Worm (Caenorhabditis elegans) whole organism, young adult: ENCODE results near the gene F55G1.15.

Experiments used
- F22D6.2 ChIP-seq: sonication (generic microtip); optimal IDR thresholded peaks from 2 replicates; lab custom pipeline; 2016; ENCODE audit warnings: mild to moderate bottlenecking, missing genetic modification characterization, missing compliant biosample characterization
- F55B11.4 ChIP-seq: sonication (generic microtip); optimal IDR thresholded peaks from 2 replicates; lab custom pipeline; 2016; ENCODE audit warnings: missing compliant biosample characterization, missing genetic modification characterization, borderline replicate concordance; ENCODE audit not compliant: insufficient read depth
- Y56A3A.18 ChIP-seq: fragments of 200-800 bp; sonication (Bioruptor generic); IDR thresholded peaks from 2 replicates; pipeline ENCODE4 v1.3.6; 2022; ENCODE audit warnings: missing genetic modification reagents, missing genetic modification characterization, missing compliant biosample characterization
- Y79H2A.3 ChIP-seq: fragments of 200-800 bp; sonication (Bioruptor generic); conservative IDR thresholded peaks from 2 replicates; pipeline ENCODE4 v1.3.6; 2022; ENCODE audit warnings: missing genetic modification reagents, missing genetic modification characterization, missing compliant biosample characterization
- Y95B8A.8 ChIP-seq: fragments of 200-800 bp; sonication (Bioruptor generic); IDR thresholded peaks from 2 replicates; pipeline ENCODE4 v1.3.6; 2022; ENCODE audit warnings: missing genetic modification reagents, missing genetic modification characterization, missing compliant biosample characterization
- akir-1 ChIP-seq: fragments of 200-800 bp; sonication (Bioruptor generic); optimal IDR thresholded peaks from 2 replicates; lab custom pipeline; 2018; ENCODE audit warnings: mild to moderate bottlenecking, missing genetic modification characterization, moderate library complexity, missing compliant biosample characterization
- ama-1 ChIP-seq, 3 experiments: fragments of 150-350 bp in 1 of 3; sonication (generic microtip) in 2 of 3; optimal IDR thresholded peaks; 2 replicates each; lab custom pipeline; 2014 to 2018; ENCODE audit warnings: missing biosample characterization in 2 of 3, missing genetic modification characterization in 2 of 3, missing genetic modification reagents in 2 of 3
- aptf-2 ChIP-seq: fragments of 200-800 bp; sonication (Bioruptor generic); conservative IDR thresholded peaks from 2 replicates; pipeline ENCODE4 v1.3.6; 2022; ENCODE audit warnings: missing genetic modification reagents, missing genetic modification characterization, missing compliant biosample characterization
- aptf-3 ChIP-seq: fragments of 200-800 bp; sonication (Bioruptor generic); IDR thresholded peaks from 2 replicates; pipeline ENCODE4 v1.3.6; 2022; ENCODE audit warnings: missing genetic modification characterization, missing compliant biosample characterization
- attf-3 ChIP-seq: fragments of 200-800 bp; sonication (Bioruptor generic); conservative IDR thresholded peaks from 2 replicates; pipeline ENCODE4 v1.3.6; 2022; ENCODE audit warnings: missing genetic modification reagents, missing genetic modification characterization, missing compliant biosample characterization
- ccch-3 ChIP-seq: fragments of 200-800 bp; sonication (Bioruptor generic); optimal IDR thresholded peaks from 2 replicates; lab custom pipeline; 2018; ENCODE audit warnings: mild to moderate bottlenecking, missing genetic modification characterization, missing compliant biosample characterization
- cebp-2 ChIP-seq: fragments of 200-800 bp; sonication (Bioruptor generic); IDR thresholded peaks from 2 replicates; pipeline ENCODE4 v1.3.6; 2022; ENCODE audit warnings: missing genetic modification characterization, missing compliant biosample characterization
- ceh-58 ChIP-seq: fragments of 200-800 bp; sonication (Bioruptor generic); IDR thresholded peaks from 2 replicates; pipeline ENCODE4 v1.3.6; 2022; ENCODE audit warnings: missing genetic modification characterization, missing compliant biosample characterization
- chd-7 ChIP-seq: sonication (generic microtip); optimal IDR thresholded peaks from 2 replicates; lab custom pipeline; 2016; ENCODE audit warnings: mild to moderate bottlenecking, missing genetic modification characterization, moderate library complexity, missing compliant biosample characterization
- dpl-1 ChIP-seq: fragments of 150-350 bp; optimal IDR thresholded peaks from 2 replicates; lab custom pipeline; 2014; ENCODE audit warnings: missing biosample characterization, missing genetic modification reagents, missing genetic modification characterization
- egl-18 ChIP-seq: fragments of 200-800 bp; sonication (Bioruptor generic); IDR thresholded peaks from 2 replicates; pipeline ENCODE4 v1.3.6; 2022; ENCODE audit warnings: missing genetic modification reagents, missing genetic modification characterization, missing compliant biosample characterization
- egl-44 ChIP-seq: fragments of 200-800 bp; sonication (Bioruptor generic); IDR thresholded peaks from 2 replicates; pipeline ENCODE4 v1.3.6; 2022; ENCODE audit warnings: missing genetic modification reagents, missing genetic modification characterization, missing compliant biosample characterization
- ets-4 ChIP-seq: fragments of 200-800 bp; sonication (Bioruptor generic); optimal IDR thresholded peaks from 2 replicates; lab custom pipeline; 2018; ENCODE audit warnings: mild to moderate bottlenecking, missing genetic modification characterization, missing compliant biosample characterization
- fkh-3 ChIP-seq: sonication (generic microtip); optimal IDR thresholded peaks from 2 replicates; lab custom pipeline; 2016; ENCODE audit warnings: mild to moderate bottlenecking, missing genetic modification characterization, missing compliant biosample characterization
- him-1 ChIP-seq: sonication (generic microtip); optimal IDR thresholded peaks from 2 replicates; lab custom pipeline; 2016; ENCODE audit warnings: missing genotype, missing genetic modification reagents, missing genetic modification characterization, missing compliant biosample characterization
- hrde-1 ChIP-seq: sonication (generic microtip); optimal IDR thresholded peaks from 2 replicates; lab custom pipeline; 2016; ENCODE audit warnings: missing genetic modification characterization, mild to moderate bottlenecking, missing compliant biosample characterization, moderate library complexity, missing genotype, missing genetic modification reagents, borderline replicate concordance
- let-526 ChIP-seq: fragments of 200-800 bp; sonication (Bioruptor generic); IDR thresholded peaks from 2 replicates; pipeline ENCODE4 v1.3.6; 2022; ENCODE audit warnings: missing genetic modification reagents, missing genetic modification characterization, missing compliant biosample characterization
- let-607 ChIP-seq, 2 experiments: fragments of 200-800 bp in 1 of 2; sonication (Bioruptor generic) in 1 of 2; sonication (generic microtip) in 1 of 2; optimal IDR thresholded peaks; 2 replicates each; lab custom pipeline; 2016 to 2018; ENCODE audit warnings: mild to moderate bottlenecking in 2 of 2, missing compliant biosample characterization in 2 of 2, missing genetic modification characterization in 2 of 2, moderate library complexity in 2 of 2, missing genotype in 1 of 2
- lin-40 ChIP-seq: sonication (generic microtip); optimal IDR thresholded peaks from 2 replicates; lab custom pipeline; 2016; ENCODE audit warnings: missing genetic modification characterization, mild to moderate bottlenecking, missing compliant biosample characterization, missing genotype, missing genetic modification reagents
- madf-10 ChIP-seq: sonication (generic microtip); optimal IDR thresholded peaks from 2 replicates; lab custom pipeline; 2016; ENCODE audit warnings: mild to moderate bottlenecking, missing genetic modification characterization, missing compliant biosample characterization
- mcd-1 ChIP-seq: fragments of 200-800 bp; sonication (Bioruptor generic); IDR thresholded peaks from 2 replicates; pipeline ENCODE4 v1.3.6; 2022; ENCODE audit warnings: missing genetic modification reagents, missing genetic modification characterization, missing compliant biosample characterization
- mxl-1 ChIP-seq: sonication (generic microtip); optimal IDR thresholded peaks from 2 replicates; lab custom pipeline; 2016; ENCODE audit warnings: missing genetic modification characterization, missing compliant biosample characterization
- nfya-1 ChIP-seq: sonication (generic microtip); optimal IDR thresholded peaks from 2 replicates; lab custom pipeline; 2017; ENCODE audit warnings: antibody characterized with exemption, missing compliant biosample characterization, missing genetic modification characterization, borderline replicate concordance; ENCODE audit not compliant: insufficient read depth
- nhr-120 ChIP-seq: fragments of 200-800 bp; sonication (Bioruptor generic); IDR thresholded peaks from 2 replicates; pipeline ENCODE4 v1.3.6; 2022; ENCODE audit warnings: missing genetic modification characterization, missing compliant biosample characterization
- nhr-80 ChIP-seq: sonication (generic microtip); optimal IDR thresholded peaks from 2 replicates; lab custom pipeline; 2016; ENCODE audit warnings: missing genetic modification characterization, missing compliant biosample characterization
- rec-8 ChIP-seq, 2 experiments: sonication (generic microtip); optimal IDR thresholded peaks; 2 replicates each; lab custom pipeline; 2016; ENCODE audit warnings: mild to moderate bottlenecking in 2 of 2, missing genetic modification characterization in 2 of 2, missing genetic modification reagents in 2 of 2, missing genotype in 2 of 2, missing biosample characterization in 1 of 2, missing compliant biosample characterization in 1 of 2, moderate library complexity in 1 of 2
- repo-1 ChIP-seq: sonication (generic microtip); optimal IDR thresholded peaks from 2 replicates; lab custom pipeline; 2017; ENCODE audit warnings: mild to moderate bottlenecking, missing genetic modification characterization, missing compliant biosample characterization
- snpc-1.1 ChIP-seq: sonication (generic microtip); optimal IDR thresholded peaks from 2 replicates; lab custom pipeline; 2017; ENCODE audit warnings: missing genetic modification characterization, mild to moderate bottlenecking, missing compliant biosample characterization, antibody characterized with exemption, moderate library complexity, missing genotype, missing genetic modification reagents; ENCODE audit not compliant: insufficient read depth
- tlf-1 ChIP-seq: fragments of 200-800 bp; sonication (Bioruptor generic); optimal IDR thresholded peaks from 2 replicates; lab custom pipeline; 2018; ENCODE audit warnings: mild to moderate bottlenecking, missing genetic modification characterization, missing compliant biosample characterization
- zfh-2 ChIP-seq: fragments of 200-800 bp; sonication (Bioruptor generic); conservative IDR thresholded peaks from 2 replicates; pipeline ENCODE4 v1.3.6; 2022; ENCODE audit warnings: missing genetic modification reagents, missing genetic modification characterization, missing compliant biosample characterization
- ztf-25 ChIP-seq: fragments of 200-800 bp; sonication (Bioruptor generic); IDR thresholded peaks from 2 replicates; pipeline ENCODE4 v1.3.6; 2022; ENCODE audit warnings: missing genetic modification reagents, missing genetic modification characterization, missing compliant biosample characterization

The F55G1.15 gene

DNA sequence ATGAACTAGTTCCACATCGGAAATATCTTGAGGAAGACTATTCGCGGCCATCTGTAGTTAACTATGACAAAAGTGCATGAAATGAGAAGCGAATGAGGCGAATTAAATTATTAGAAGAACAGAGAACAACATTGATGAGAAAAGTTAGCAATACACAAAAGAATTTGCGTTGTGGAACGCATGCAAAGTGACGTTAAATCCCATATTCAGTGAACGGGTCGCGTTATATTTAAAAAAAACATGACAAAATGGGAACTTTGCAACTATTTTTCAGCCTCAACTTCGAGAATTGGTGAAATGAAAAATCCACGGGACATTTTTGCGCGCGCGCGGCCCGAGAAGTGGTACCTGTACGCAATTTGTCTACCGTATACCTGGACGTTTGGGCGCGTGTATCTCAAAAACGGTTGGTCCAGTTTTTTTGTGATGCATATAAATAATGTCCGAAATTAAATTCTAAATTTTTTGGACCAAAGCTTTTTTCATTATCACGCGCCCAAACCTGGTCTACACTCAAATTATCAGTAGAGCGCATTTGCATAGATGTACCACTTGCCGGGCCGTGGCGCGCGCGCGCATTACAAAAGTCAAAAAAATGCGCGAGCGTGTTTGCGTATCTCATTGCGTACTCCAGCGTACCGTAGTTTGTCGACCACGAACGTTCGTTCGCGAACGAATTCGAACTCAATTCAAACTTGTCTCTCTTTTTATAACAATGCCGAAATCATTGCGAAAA, 46.8 kb upstream of the F55G1.15 start, which contains the start of the genes cdd-2 and oef-1 (continued):
- no peak for TF ChIP-seq lin-40 (tag; lab: Kevin White, UChicago)
- peak; percentile 94 for TF ChIP-seq Y79H2A.3
- peak; percentile 85 for TF ChIP-seq tlf-1 (GFP tag; lab: Kevin White, UChicago)
- TF ChIP-seq him-1 (tag; lab: Kevin White, UChicago) = peak; percentile 31
- 0 out of 2 replicates have a peak, but pooled peaks have one; percentile 16 for TF ChIP-seq cebp-2 (GFP tag; lab: Robert Waterston, UW)
- no peak for TF ChIP-seq ccch-3
- no peak for TF ChIP-seq F55B11.4 (tag; lab: Kevin White, UChicago)
- TF ChIP-seq chd-7 (tag; lab: Kevin White, UChicago) = no peak
- TF ChIP-seq dpl-1 (GFP tag; lab: Kevin White, UChicago) = peak; percentile 65
- no peak for TF ChIP-seq egl-18
- TF ChIP-seq rec-8 (tag; optimal IDR thresholded peaks at IDR 0.05; lab: Kevin White, UChicago) = no peak
- peak; percentile 58 for TF ChIP-seq attf-3 (GFP tag; lab: Robert Waterston, UW)
- TF ChIP-seq nhr-120 (GFP tag; lab: Robert Waterston, UW) = no peak
- no peak for TF ChIP-seq F22D6.2 (tag; lab: Kevin White, UChicago)
- TF ChIP-seq fkh-3 (tag; lab: Kevin White, UChicago) = no peak
- no peak for TF ChIP-seq repo-1 (tag; lab: Kevin White, UChicago)
- no peak for TF ChIP-seq nhr-80
- TF ChIP-seq snpc-1.1 (tag; lab: Kevin White, UChicago) = no peak
- peak; percentile 95 for TF ChIP-seq Y95B8A.8 (GFP tag; lab: Robert Waterston, UW)
- no peak for TF ChIP-seq akir-1 (GFP tag; lab: Kevin White, UChicago)
- no peak for TF ChIP-seq zfh-2
- TF ChIP-seq ets-4 (GFP tag; lab: Kevin White, UChicago) = no peak
- no peak for TF ChIP-seq let-607 (tag; optimal IDR thresholded peaks at IDR 0.05; lab: Kevin White, UChicago)

DNA sequence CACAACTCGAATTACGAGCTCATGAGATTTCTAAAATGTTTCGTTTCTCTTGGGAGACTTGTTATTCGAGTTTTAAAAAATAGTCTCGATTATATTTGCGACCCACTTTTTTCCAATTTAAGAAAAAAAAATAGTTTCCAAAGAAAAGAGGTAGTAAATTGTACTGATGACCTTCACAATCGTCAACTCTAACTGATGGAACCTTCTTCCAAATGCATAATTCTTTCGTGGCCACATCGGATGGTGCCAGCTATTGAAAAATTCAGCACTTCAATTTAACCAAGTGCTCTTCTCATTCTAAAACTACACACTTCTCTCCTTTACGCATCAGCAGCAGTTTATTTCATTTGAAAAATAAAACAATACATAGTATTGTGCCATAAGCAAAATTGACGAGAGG, 42.4 kb upstream of the F55G1.15 start:
- TF ChIP-seq hrde-1 (tag; lab: Kevin White, UChicago) (peak; percentile 37), ama-1 (optimal IDR thresholded peaks at IDR 0.05; lab: Kevin White, UChicago) (no peak), ama-1 (GFP tag; optimal IDR thresholded peaks at IDR 0.05; lab: Kevin White, UChicago) (peak in 1 of 2 experiments; percentile 11), F22D6.2 (tag; lab: Kevin White, UChicago) (no peak), him-1 (tag; lab: Kevin White, UChicago) (peak; percentile 70)
- TF ChIP-seq, all 124 proteins: peak for 3

DNA sequence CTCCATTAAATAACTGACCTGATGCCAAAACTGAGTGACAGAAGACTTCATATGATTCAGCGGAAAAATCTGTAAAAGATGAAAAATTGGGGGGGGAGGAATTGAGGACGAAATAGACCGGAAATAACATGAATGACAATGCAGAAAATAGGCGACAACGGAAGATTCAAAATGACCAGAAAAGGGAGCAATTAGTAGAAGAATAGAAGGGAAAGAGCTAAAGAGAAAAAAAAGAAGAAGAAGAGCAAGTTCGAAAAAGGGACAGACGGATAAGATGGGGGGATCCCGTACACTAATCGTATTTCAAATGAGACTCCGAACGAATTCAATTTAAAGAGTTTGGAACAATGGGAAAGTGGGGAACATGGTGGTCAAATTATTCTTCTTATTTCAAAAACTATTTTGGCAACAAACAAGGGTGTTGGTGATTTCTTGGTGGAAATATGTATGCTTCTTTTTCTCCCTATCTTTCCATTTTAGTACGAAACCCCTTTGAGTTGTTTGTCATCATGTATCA, 41.3 kb upstream of the F55G1.15 start, which contains the start of gene R05G6.10:
R05G6.10 (minus strand) TSS at position 51 of the 517 bp plus-strand sequence.
- TF ChIP-seq repo-1 (tag; lab: Kevin White, UChicago) = no peak
- TF ChIP-seq mxl-1 (tag; lab: Kevin White, UChicago) = no peak
- no peak for TF ChIP-seq ztf-25
- no peak for TF ChIP-seq ceh-58 (GFP tag; lab: Robert Waterston, UW)
- no peak for TF ChIP-seq egl-44
- no peak for TF ChIP-seq nhr-80
- no peak for TF ChIP-seq F55B11.4 (tag; lab: Kevin White, UChicago)
- no peak for TF ChIP-seq mcd-1 (GFP tag; lab: Robert Waterston, UW)
- no peak for TF ChIP-seq Y56A3A.18 (GFP tag; lab: Robert Waterston, UW)
- TF ChIP-seq nfya-1 (tag; lab: Kevin White, UChicago) = no peak
- TF ChIP-seq madf-10 (tag; lab: Kevin White, UChicago) = no peak
- TF ChIP-seq let-526 = no peak
- no peak for TF ChIP-seq aptf-3
- no peak for TF ChIP-seq aptf-2 (GFP tag; lab: Robert Waterston, UW)
